Fruit fly (Drosophila melanogaster) whole organism, embryonic: ENCODE results near the gene CG4467.

Experiments used
- Asciz ChIP-seq: fragments of 200-800 bp; sonication (Bioruptor generic); optimal IDR thresholded peaks from 2 replicates; lab custom pipeline; 2017; ENCODE audit warnings: missing biosample characterization, mild to moderate bottlenecking, missing genetic modification characterization, missing genetic modification reagents
- B-H1 ChIP-seq: fragments of 200-800 bp; sonication (Bioruptor generic); IDR thresholded peaks from 3 replicates; pipeline ENCODE4 v1.3.6; 2022; ENCODE audit warnings: missing biosample characterization, missing genetic modification characterization
- CG11247 ChIP-seq: fragments of 200-800 bp; sonication (Bioruptor generic); IDR thresholded peaks from 2 replicates; pipeline ENCODE4 v1.3.6; 2022; ENCODE audit warnings: missing biosample characterization, missing genetic modification characterization
- CG14860 ChIP-seq: fragments of 200-800 bp; sonication (Bioruptor generic); IDR thresholded peaks from 3 replicates; pipeline ENCODE4 v1.3.6; 2022; ENCODE audit warnings: missing biosample characterization, missing genetic modification characterization; ENCODE audit not compliant: partially characterized antibody
- CG15269 ChIP-seq: fragments of 200-800 bp; sonication (Bioruptor generic); optimal IDR thresholded peaks from 2 replicates; lab custom pipeline; 2018; ENCODE audit warnings: missing biosample characterization, mild to moderate bottlenecking, missing genetic modification characterization, moderate library complexity
- CG1529 ChIP-seq: fragments of 200-800 bp; sonication (Bioruptor generic); optimal IDR thresholded peaks from 3 replicates; lab custom pipeline; 2018; ENCODE audit warnings: missing biosample characterization, missing genetic modification characterization
- CG1603 ChIP-seq: fragments of 200-800 bp; sonication (Bioruptor generic); optimal IDR thresholded peaks from 2 replicates; lab custom pipeline; 2019; ENCODE audit warnings: missing biosample characterization, mild to moderate bottlenecking, missing genetic modification characterization, moderate library complexity
- CG17361 ChIP-seq: fragments of 200-800 bp; sonication (Bioruptor generic); IDR thresholded peaks from 3 replicates; pipeline ENCODE4 v1.3.6; 2022; ENCODE audit warnings: missing biosample characterization, missing genetic modification characterization
- CG18011 ChIP-seq: fragments of 200-800 bp; sonication (Bioruptor generic); optimal IDR thresholded peaks from 2 replicates; lab custom pipeline; 2017; ENCODE audit warnings: missing biosample characterization, missing genetic modification characterization, mild to moderate bottlenecking, moderate library complexity, missing genotype
- CG18599 ChIP-seq: fragments of 200-800 bp; sonication (Bioruptor generic); optimal IDR thresholded peaks from 3 replicates; lab custom pipeline; 2017; ENCODE audit warnings: missing biosample characterization, missing genetic modification characterization, mild to moderate bottlenecking, moderate library complexity, missing genetic modification reagents
- CG30020 ChIP-seq: fragments of 200-800 bp; optimal IDR thresholded peaks from 2 replicates; lab custom pipeline; 2019; ENCODE audit warnings: missing biosample characterization, mild to moderate bottlenecking, missing genetic modification characterization, moderate library complexity
- CG32532 ChIP-seq: fragments of 200-800 bp; sonication (Bioruptor generic); IDR thresholded peaks from 2 replicates; pipeline ENCODE4 v1.3.6; 2022; ENCODE audit warnings: missing biosample characterization, missing genetic modification characterization
- CG6689 ChIP-seq: fragments of 200-800 bp; sonication (Bioruptor generic); IDR thresholded peaks from 2 replicates; pipeline ENCODE4 v1.3.6; 2022; ENCODE audit warnings: missing biosample characterization, missing genetic modification characterization
- CG7271 ChIP-seq: fragments of 200-800 bp; sonication (Bioruptor generic); optimal IDR thresholded peaks from 2 replicates; lab custom pipeline; 2018; ENCODE audit warnings: missing biosample characterization, mild to moderate bottlenecking, missing genetic modification characterization, moderate library complexity
- CG7745 ChIP-seq: fragments of 200-800 bp; sonication (Bioruptor generic); optimal IDR thresholded peaks from 2 replicates; lab custom pipeline; 2018; ENCODE audit warnings: missing biosample characterization, mild to moderate bottlenecking, missing genetic modification characterization, moderate library complexity
- CG7928 ChIP-seq: fragments of 200-800 bp; sonication (Bioruptor generic); optimal IDR thresholded peaks from 2 replicates; lab custom pipeline; 2017; ENCODE audit warnings: missing biosample characterization, mild to moderate bottlenecking, missing genetic modification characterization
- Chrac-16 ChIP-seq: fragments of 200-800 bp; sonication (Bioruptor generic); optimal IDR thresholded peaks from 3 replicates; lab custom pipeline; 2016; ENCODE audit warnings: missing biosample characterization, missing genetic modification characterization
- Eip74EF ChIP-seq, 2 experiments: fragments of 200-800 bp in 1 of 2; fragments of >200 bp in 1 of 2; sonication (Bioruptor generic) in 1 of 2; optimal IDR thresholded peaks; 2 replicates each; lab custom pipeline; 2017 to 2019; ENCODE audit warnings: missing biosample characterization in 2 of 2, missing genetic modification characterization in 2 of 2, mild to moderate bottlenecking in 1 of 2, moderate library complexity in 1 of 2
- Poxn ChIP-seq: fragments of 200-800 bp; sonication (Bioruptor generic); IDR thresholded peaks from 2 replicates; pipeline ENCODE4 v1.3.6; 2022; ENCODE audit warnings: missing biosample characterization, missing genetic modification characterization
- Ssrp ChIP-seq: fragments of 200-800 bp; sonication (Bioruptor generic); optimal IDR thresholded peaks from 2 replicates; lab custom pipeline; 2018; ENCODE audit warnings: missing biosample characterization, mild to moderate bottlenecking, missing genetic modification characterization, moderate library complexity
- TFAM ChIP-seq: fragments of 200-800 bp; sonication (Bioruptor generic); optimal IDR thresholded peaks from 2 replicates; lab custom pipeline; 2017; ENCODE audit warnings: missing biosample characterization, missing genetic modification characterization, inconsistent platforms
- Xrp1 ChIP-seq: fragments of 200-800 bp; sonication (Bioruptor generic); IDR thresholded peaks from 2 replicates; pipeline ENCODE4 v1.3.6; 2022; ENCODE audit warnings: missing biosample characterization, missing genetic modification characterization
- az2 ChIP-seq: fragments of 200-800 bp; sonication (Bioruptor generic); optimal IDR thresholded peaks from 3 replicates; lab custom pipeline; 2016; ENCODE audit warnings: missing biosample characterization, missing genetic modification characterization
- bab2 ChIP-seq: fragments of 200-800 bp; sonication (Bioruptor generic); optimal IDR thresholded peaks from 2 replicates; lab custom pipeline; 2016; ENCODE audit warnings: missing biosample characterization, missing genetic modification characterization
- bbx ChIP-seq: fragments of 200-800 bp; sonication (Bioruptor generic); IDR thresholded peaks from 2 replicates; pipeline ENCODE4 v1.3.6; 2022; ENCODE audit warnings: missing biosample characterization, missing genetic modification characterization; ENCODE audit not compliant: partially characterized antibody
- bsh ChIP-seq, 2 experiments: fragments of 200-800 bp; sonication (Bioruptor generic); optimal IDR thresholded peaks; 2 replicates each; lab custom pipeline; 2017 to 2018; ENCODE audit warnings: mild to moderate bottlenecking in 2 of 2, missing biosample characterization in 2 of 2, missing genetic modification characterization in 2 of 2, moderate library complexity in 1 of 2
- cg ChIP-seq: fragments of 200-800 bp; sonication (Bioruptor generic); optimal IDR thresholded peaks from 3 replicates; lab custom pipeline; 2019; ENCODE audit warnings: missing biosample characterization, mild to moderate bottlenecking, missing genetic modification characterization, moderate library complexity
- chif ChIP-seq, 2 experiments: fragments of 200-800 bp; sonication (Bioruptor generic); optimal IDR thresholded peaks; 3 replicates each; lab custom pipeline; 2016; ENCODE audit warnings: missing biosample characterization in 2 of 2, missing genetic modification characterization in 2 of 2
- chm ChIP-seq: fragments of 200-800 bp; sonication (Bioruptor generic); IDR thresholded peaks from 2 replicates; pipeline ENCODE4 v1.3.6; 2022; ENCODE audit warnings: missing biosample characterization, missing genetic modification characterization
- crc ChIP-seq: fragments of 200-800 bp; sonication (Bioruptor generic); optimal IDR thresholded peaks from 2 replicates; lab custom pipeline; 2016; ENCODE audit warnings: missing biosample characterization, missing genetic modification characterization
- dmrt11E ChIP-seq: fragments of 200-800 bp; sonication (Bioruptor generic); optimal IDR thresholded peaks from 3 replicates; lab custom pipeline; 2018; ENCODE audit warnings: missing biosample characterization, mild to moderate bottlenecking, missing genetic modification characterization, moderate library complexity
- dmrt99B ChIP-seq: fragments of 200-800 bp; sonication (Bioruptor generic); optimal IDR thresholded peaks from 2 replicates; lab custom pipeline; 2018; ENCODE audit warnings: missing biosample characterization, mild to moderate bottlenecking, missing genetic modification characterization, moderate library complexity
- ems ChIP-seq: fragments of 200-800 bp; sonication (Bioruptor generic); optimal IDR thresholded peaks from 3 replicates; lab custom pipeline; 2016; ENCODE audit warnings: missing biosample characterization, missing genetic modification characterization
- esg ChIP-seq: fragments of 200-800 bp; sonication (Bioruptor generic); conservative IDR thresholded peaks from 2 replicates; pipeline ENCODE4 v1.3.6; 2022; ENCODE audit warnings: missing biosample characterization, missing genetic modification characterization
- ftz-f1 ChIP-seq: fragments of 200-800 bp; sonication (Bioruptor generic); optimal IDR thresholded peaks from 2 replicates; lab custom pipeline; 2016; ENCODE audit warnings: missing biosample characterization, missing genetic modification characterization
- gcm2 ChIP-seq: fragments of 200-800 bp; sonication (Bioruptor generic); optimal IDR thresholded peaks from 2 replicates; lab custom pipeline; 2016; ENCODE audit warnings: missing biosample characterization, missing genetic modification characterization
- grau ChIP-seq: fragments of 200-800 bp; optimal IDR thresholded peaks from 3 replicates; lab custom pipeline; 2019; ENCODE audit warnings: missing biosample characterization, mild to moderate bottlenecking, missing genetic modification characterization, moderate library complexity
- kni ChIP-seq: fragments of 200-800 bp; sonication (Bioruptor generic); optimal IDR thresholded peaks from 3 replicates; lab custom pipeline; 2017; ENCODE audit warnings: mild to moderate bottlenecking, missing biosample characterization, missing genetic modification reagents, missing genetic modification characterization
- lov ChIP-seq, 2 experiments: fragments of 200-800 bp in 1 of 2; fragments of >200 bp in 1 of 2; sonication (Bioruptor generic) in 1 of 2; IDR thresholded peaks in 1 of 2; optimal IDR thresholded peaks in 1 of 2; 2 replicates in 1 of 2; 3 replicates in 1 of 2; pipeline versions ENCODE4 v1.3.6 to Lab custom; 2017 to 2022; ENCODE audit warnings: missing biosample characterization in 1 of 2, missing genetic modification characterization in 1 of 2
- pfk ChIP-seq: fragments of 200-800 bp; sonication (Bioruptor generic); optimal IDR thresholded peaks from 2 replicates; lab custom pipeline; 2018; ENCODE audit warnings: missing biosample characterization, mild to moderate bottlenecking, missing genetic modification characterization, moderate library complexity
- pzg ChIP-seq: fragments of 200-800 bp; sonication (Bioruptor generic); optimal IDR thresholded peaks from 3 replicates; lab custom pipeline; 2018; ENCODE audit warnings: missing biosample characterization, mild to moderate bottlenecking, missing genetic modification characterization, moderate library complexity
- repo ChIP-seq: fragments of 200-800 bp; sonication (Bioruptor generic); optimal IDR thresholded peaks from 2 replicates; lab custom pipeline; 2016; ENCODE audit warnings: missing biosample characterization, missing genetic modification characterization
- sens-2 ChIP-seq: fragments of 200-800 bp; sonication (Bioruptor generic); IDR thresholded peaks from 2 replicates; pipeline ENCODE4 v1.3.6; 2022; ENCODE audit warnings: missing biosample characterization, missing genetic modification characterization
- seq ChIP-seq: fragments of 200-800 bp; sonication (Bioruptor generic); IDR thresholded peaks from 2 replicates; pipeline ENCODE4 v1.3.6; 2022; ENCODE audit warnings: missing biosample characterization, missing genetic modification characterization
- sqz ChIP-seq: fragments of 200-800 bp; sonication (Bioruptor generic); optimal IDR thresholded peaks from 3 replicates; lab custom pipeline; 2018; ENCODE audit warnings: missing biosample characterization, mild to moderate bottlenecking, missing genetic modification characterization
- sug ChIP-seq: fragments of 200-800 bp; optimal IDR thresholded peaks from 2 replicates; lab custom pipeline; 2019; ENCODE audit warnings: missing biosample characterization, mild to moderate bottlenecking, missing genetic modification characterization, moderate library complexity
- tgo ChIP-seq: fragments of 200-800 bp; sonication (Bioruptor generic); IDR thresholded peaks from 3 replicates; pipeline ENCODE4 v1.3.6; 2022; ENCODE audit warnings: missing biosample characterization, missing genetic modification characterization
- toy ChIP-seq: fragments of 200-800 bp; sonication (Bioruptor generic); IDR thresholded peaks from 2 replicates; pipeline ENCODE4 v1.3.6; 2022; ENCODE audit warnings: missing biosample characterization, missing genetic modification characterization

Gene CG4467

DNA sequence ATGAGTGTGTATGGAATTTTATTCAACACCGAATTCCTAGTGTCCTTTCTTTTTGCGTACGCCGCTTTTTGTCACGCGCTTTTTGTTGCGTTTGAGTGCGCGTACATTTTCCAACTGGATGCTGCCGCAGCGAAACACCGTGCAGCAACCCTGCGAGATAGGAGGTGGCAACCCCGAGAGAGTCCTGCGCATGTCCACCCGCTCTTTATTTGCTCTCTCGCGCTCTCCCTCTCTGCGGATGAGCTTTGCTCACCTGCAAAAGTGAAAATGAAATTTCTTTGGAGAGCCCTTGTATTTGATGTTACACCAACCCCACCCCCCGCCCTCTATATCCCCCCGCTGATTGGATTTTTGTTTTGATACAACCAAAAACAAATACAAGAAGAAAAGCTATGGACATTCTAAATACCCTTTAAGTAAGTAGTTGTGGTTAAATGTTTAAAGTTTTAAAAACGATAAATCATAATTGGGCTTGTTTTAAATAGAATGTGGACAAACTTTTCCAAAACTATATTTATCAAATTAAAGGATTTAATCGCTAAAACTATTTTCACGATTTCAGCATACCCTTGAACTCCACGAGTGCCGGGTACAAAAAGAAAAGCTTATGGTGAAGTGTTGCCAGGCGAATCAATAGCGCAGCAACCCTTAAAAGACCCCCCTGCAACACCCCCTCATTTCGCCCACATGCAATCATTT lies 8.6 kb downstream of the CG4467 start (continued):
- TF ChIP-seq sens-2 (GFP tag; lab: Robert Waterston, UW), result 0 out of 2 replicates have a peak, but pooled peaks have one; percentile 34
- TF ChIP-seq az2 (GFP tag; lab: Kevin White, UChicago), result peak; percentile 38
- peak; percentile 53 for TF ChIP-seq bab2
- no peak; the same call in 2 of the 3 replicates for TF ChIP-seq CG17361 (GFP tag; lab: Robert Waterston, UW)
- no peak for TF ChIP-seq CG7745 (tag; lab: Kevin White, UChicago)
- no peak for TF ChIP-seq CG18011 (GFP tag; lab: Kevin White, UChicago)
- TF ChIP-seq CG11247 (GFP tag; lab: Robert Waterston, UW), result peak; percentile 72
- TF ChIP-seq sqz (GFP tag; lab: Kevin White, UChicago), result peak; percentile 14
- TF ChIP-seq crc, result peak; percentile 24
- peak in 1 of 2 experiments; percentile 70 for TF ChIP-seq Eip74EF (GFP tag; optimal IDR thresholded peaks at IDR 0.05; lab: Kevin White, UChicago)
- no peak for TF ChIP-seq pfk (GFP tag; lab: Kevin White, UChicago)
- peak; percentile 40; the same call in 1 of the 3 replicates for TF ChIP-seq B-H1 (GFP tag; lab: Robert Waterston, UW)
- TF ChIP-seq Ssrp (tag; lab: Kevin White, UChicago), result peak; percentile 24
- no peak for TF ChIP-seq ftz-f1
- peak; percentile 62 for TF ChIP-seq CG15269 (tag; lab: Kevin White, UChicago)
- no peak for TF ChIP-seq gcm2 (GFP tag; lab: Kevin White, UChicago)
- peak; percentile 70; the same call in 1 of the 2 replicates for TF ChIP-seq seq
- peak; percentile 2 to 27 for TF ChIP-seq chif (GFP tag; optimal IDR thresholded peaks at IDR 0.05; lab: Kevin White, UChicago)
- no peak for TF ChIP-seq CG7271 (tag; lab: Kevin White, UChicago)
- peak; percentile 67 for TF ChIP-seq CG6689 (GFP tag; lab: Robert Waterston, UW)
- no peak for TF ChIP-seq dmrt11E (tag; lab: Kevin White, UChicago)
- TF ChIP-seq grau (tag; lab: Kevin White, UChicago), result no peak
- peak; percentile 91 for TF ChIP-seq dmrt99B
- no peak for TF ChIP-seq CG14860 (GFP tag; lab: Robert Waterston, UW)
- peak; percentile 31 for TF ChIP-seq ems
- TF ChIP-seq esg (GFP tag; lab: Robert Waterston, UW), result peak; percentile 41; the same call in 1 of the 2 replicates
- no peak for TF ChIP-seq TFAM
- no peak for TF ChIP-seq toy (GFP tag; lab: Robert Waterston, UW)
- TF ChIP-seq Asciz (GFP tag; lab: Kevin White, UChicago), result peak; percentile 72
- peak; percentile 15 for TF ChIP-seq CG1529 (GFP tag; lab: Kevin White, UChicago)
- TF ChIP-seq Xrp1, result peak; percentile 81
- TF ChIP-seq bbx (GFP tag; lab: Robert Waterston, UW), result no peak
- TF ChIP-seq chm (GFP tag; lab: Robert Waterston, UW), result no peak
- TF ChIP-seq CG1603 (tag; lab: Kevin White, UChicago), result no peak
- TF ChIP-seq Chrac-16 (GFP tag; lab: Kevin White, UChicago), result peak; percentile 3
- TF ChIP-seq bsh (GFP tag; optimal IDR thresholded peaks at IDR 0.05; lab: Kevin White, UChicago), result peak in 1 of 2 experiments; percentile 65
- TF ChIP-seq CG32532 (GFP tag; lab: Robert Waterston, UW), result peak; percentile 72
- TF ChIP-seq repo (GFP tag; lab: Kevin White, UChicago), result no peak
- TF ChIP-seq CG18599 (GFP tag; lab: Kevin White, UChicago), result peak; percentile 93
- TF ChIP-seq cg (GFP tag; lab: Kevin White, UChicago), result no peak
- TF ChIP-seq pzg (GFP tag; lab: Kevin White, UChicago), result no peak
- no peak for TF ChIP-seq kni
- no peak for TF ChIP-seq Poxn (GFP tag; lab: Robert Waterston, UW)
- TF ChIP-seq sug (tag; lab: Kevin White, UChicago), result no peak
- no peak for TF ChIP-seq CG30020 (tag; lab: Kevin White, UChicago)
- peak; percentile 76 for TF ChIP-seq tgo (GFP tag; lab: Robert Waterston, UW)
- no peak for TF ChIP-seq CG7928 (GFP tag; lab: Kevin White, UChicago)
- TF ChIP-seq lov (optimal IDR thresholded peaks at IDR 0.05; lab: Kevin White, UChicago), result no peak
- no peak for TF ChIP-seq lov (GFP tag; IDR thresholded peaks at IDR 0.05; lab: Robert Waterston, UW)
